Worm (Caenorhabditis elegans) whole organism, mixed stage, embryonic: ENCODE measurements around the gene math-40.

Experiments
- elt-3 ChIP-seq: fragments of 150-350 bp; optimal IDR thresholded peaks from 2 replicates; lab custom pipeline; 2014; ENCODE audit warnings: missing biosample characterization, missing genetic modification characterization
- nhr-76 ChIP-seq: sonication (generic microtip); optimal IDR thresholded peaks from 2 replicates; lab custom pipeline; 2017; ENCODE audit warnings: missing biosample characterization, missing genetic modification characterization
- snpc-4 ChIP-seq: fragments of 150-350 bp; optimal IDR thresholded peaks from 2 replicates; lab custom pipeline; 2014; ENCODE audit warnings: missing biosample characterization, missing genetic modification characterization
- unc-120 ChIP-seq: sonication (generic microtip); optimal IDR thresholded peaks from 2 replicates; lab custom pipeline; 2017; ENCODE audit warnings: missing genetic modification characterization, missing compliant biosample characterization; ENCODE audit not compliant: poor library complexity, severe bottlenecking
- ztf-11 ChIP-seq: fragments of 150-350 bp; optimal IDR thresholded peaks from 2 replicates; lab custom pipeline; 2014; ENCODE audit warnings: missing biosample characterization, missing genetic modification characterization

Gene math-40

ce11 chrII:1878663-1879062 is 48.2 kb downstream of the math-40 start, which contains the start of gene math-16:
TSS of gene math-16 (minus strand) at chrII:1878763.
- TF ChIP-seq nhr-76 (no peak), elt-3 (tag; lab: Kevin White, UChicago) (no peak), ztf-11 (tag; lab: Kevin White, UChicago) (no peak), snpc-4 (tag; lab: Kevin White, UChicago) (no peak), unc-120 (no peak)
